Fruit fly (Drosophila melanogaster) whole organism, embryonic: ENCODE measurements around the gene CG34310.

Source experiments
- Aef1 ChIP-seq: fragments of 200-800 bp; sonication (Bioruptor generic); IDR thresholded peaks from 3 replicates; pipeline ENCODE4 v1.3.6; 2022; ENCODE audit warnings: missing biosample characterization, missing genetic modification characterization
- B-H2 ChIP-seq: fragments of 200-800 bp; sonication (Bioruptor generic); optimal IDR thresholded peaks from 2 replicates; lab custom pipeline; 2018; ENCODE audit warnings: missing biosample characterization, mild to moderate bottlenecking, missing genetic modification characterization
- CG10209 ChIP-seq: fragments of 200-800 bp; sonication (Bioruptor generic); optimal IDR thresholded peaks from 3 replicates; lab custom pipeline; 2017; ENCODE audit warnings: missing biosample characterization, mild to moderate bottlenecking, missing genetic modification characterization, missing genetic modification reagents
- CG11456 ChIP-seq: fragments of 200-800 bp; sonication (Bioruptor generic); IDR thresholded peaks from 3 replicates; pipeline ENCODE4 v1.3.6; 2022; ENCODE audit warnings: missing biosample characterization, missing genetic modification characterization
- CG12659 ChIP-seq: fragments of 200-800 bp; sonication (Bioruptor generic); optimal IDR thresholded peaks from 3 replicates; lab custom pipeline; 2017; ENCODE audit warnings: mild to moderate bottlenecking, missing biosample characterization, missing genetic modification reagents, missing genetic modification characterization
- CG14710 ChIP-seq: fragments of 200-800 bp; sonication (Bioruptor generic); optimal IDR thresholded peaks from 3 replicates; lab custom pipeline; 2019; ENCODE audit warnings: missing biosample characterization, mild to moderate bottlenecking, missing genetic modification characterization, moderate library complexity
- CG15073 ChIP-seq: fragments of 200-800 bp; sonication (Bioruptor generic); optimal IDR thresholded peaks from 2 replicates; lab custom pipeline; 2016; ENCODE audit warnings: missing biosample characterization, missing genetic modification characterization
- CG1603 ChIP-seq: fragments of 200-800 bp; sonication (Bioruptor generic); optimal IDR thresholded peaks from 2 replicates; lab custom pipeline; 2019; ENCODE audit warnings: missing biosample characterization, mild to moderate bottlenecking, missing genetic modification characterization, moderate library complexity
- CG16863 ChIP-seq: fragments of 200-800 bp; sonication (Bioruptor generic); optimal IDR thresholded peaks from 3 replicates; lab custom pipeline; 2016; ENCODE audit warnings: missing biosample characterization, missing genetic modification characterization
- CG17328 ChIP-seq: fragments of 200-800 bp; sonication (Bioruptor generic); IDR thresholded peaks from 2 replicates; pipeline ENCODE4 v1.3.6; 2022; ENCODE audit warnings: missing biosample characterization, missing genetic modification characterization
- CG17361 ChIP-seq: fragments of 200-800 bp; sonication (Bioruptor generic); IDR thresholded peaks from 3 replicates; pipeline ENCODE4 v1.3.6; 2022; ENCODE audit warnings: missing biosample characterization, missing genetic modification characterization
- CG3065 ChIP-seq: fragments of 200-800 bp; sonication (Bioruptor generic); optimal IDR thresholded peaks from 2 replicates; lab custom pipeline; 2016; ENCODE audit warnings: missing biosample characterization, missing genetic modification characterization
- CG32532 ChIP-seq: fragments of 200-800 bp; sonication (Bioruptor generic); IDR thresholded peaks from 2 replicates; pipeline ENCODE4 v1.3.6; 2022; ENCODE audit warnings: missing biosample characterization, missing genetic modification characterization
- CG32767 ChIP-seq: fragments of 200-800 bp; sonication (Bioruptor generic); IDR thresholded peaks from 2 replicates; pipeline ENCODE4 v1.3.6; 2022; ENCODE audit warnings: missing biosample characterization, missing genetic modification characterization
- CG34224 ChIP-seq: fragments of 200-800 bp; sonication (Bioruptor generic); IDR thresholded peaks from 3 replicates; pipeline ENCODE4 v1.3.6; 2022; ENCODE audit warnings: missing biosample characterization, missing genetic modification characterization; ENCODE audit not compliant: partially characterized antibody
- CG34422 ChIP-seq: fragments of 200-800 bp; sonication (Bioruptor generic); IDR thresholded peaks from 3 replicates; pipeline ENCODE4 v1.3.6; 2022; ENCODE audit warnings: missing biosample characterization, missing genetic modification characterization
- CG4360 ChIP-seq: fragments of 200-800 bp; sonication (Bioruptor generic); IDR thresholded peaks from 2 replicates; pipeline ENCODE4 v1.3.6; 2022; ENCODE audit warnings: missing biosample characterization, missing genetic modification characterization
- CG4617 ChIP-seq: fragments of 200-800 bp; sonication (Bioruptor generic); optimal IDR thresholded peaks from 3 replicates; lab custom pipeline; 2016; ENCODE audit warnings: missing biosample characterization, missing genetic modification characterization, borderline replicate concordance
- CG5180 ChIP-seq: fragments of 200-800 bp; sonication (Bioruptor generic); optimal IDR thresholded peaks from 3 replicates; lab custom pipeline; 2017; ENCODE audit warnings: missing biosample characterization, missing genetic modification characterization, mild to moderate bottlenecking, moderate library complexity, missing genetic modification reagents
- CG8765 ChIP-seq: fragments of 200-800 bp; sonication (Bioruptor generic); IDR thresholded peaks from 2 replicates; pipeline ENCODE4 v1.3.6; 2022; ENCODE audit warnings: missing biosample characterization, missing genetic modification characterization
- CG9437 ChIP-seq: fragments of 200-800 bp; sonication (Bioruptor generic); optimal IDR thresholded peaks from 2 replicates; lab custom pipeline; 2018; ENCODE audit warnings: missing biosample characterization, mild to moderate bottlenecking, missing genetic modification characterization
- CG9876 ChIP-seq: fragments of 200-800 bp; sonication (Bioruptor generic); optimal IDR thresholded peaks from 2 replicates; lab custom pipeline; 2016; ENCODE audit warnings: missing biosample characterization, missing genetic modification characterization
- Ets65A ChIP-seq: fragments of 200-800 bp; sonication (Bioruptor generic); peaks from one replicate; lab custom pipeline; 2016; ENCODE audit warnings: missing biosample characterization, missing genetic modification characterization
- HHEX ChIP-seq: fragments of 200-800 bp; sonication (Bioruptor generic); optimal IDR thresholded peaks from 3 replicates; lab custom pipeline; 2017; ENCODE audit warnings: missing biosample characterization, mild to moderate bottlenecking, missing genetic modification characterization, missing genetic modification reagents
- Hand ChIP-seq: fragments of 200-800 bp; sonication (Bioruptor generic); optimal IDR thresholded peaks from 2 replicates; lab custom pipeline; 2017; ENCODE audit warnings: mild to moderate bottlenecking, missing biosample characterization, missing genetic modification reagents, missing genetic modification characterization
- Max ChIP-seq: fragments of 200-800 bp; sonication (Bioruptor generic); optimal IDR thresholded peaks from 2 replicates; lab custom pipeline; 2016; ENCODE audit warnings: missing biosample characterization, mild to moderate bottlenecking, missing genetic modification characterization
- Myb ChIP-seq: fragments of 200-800 bp; sonication (Bioruptor generic); optimal IDR thresholded peaks from 2 replicates; lab custom pipeline; 2016; ENCODE audit warnings: missing biosample characterization, missing genetic modification characterization
- Sin3A ChIP-seq: fragments of >200 bp; optimal IDR thresholded peaks from 2 replicates; lab custom pipeline; 2018
- Sox100B ChIP-seq: fragments of 200-800 bp; sonication (Bioruptor generic); optimal IDR thresholded peaks from 3 replicates; lab custom pipeline; 2018; ENCODE audit warnings: missing biosample characterization, mild to moderate bottlenecking, missing genetic modification characterization
- Vsx1 ChIP-seq: fragments of 200-800 bp; sonication (Bioruptor generic); optimal IDR thresholded peaks from 2 replicates; lab custom pipeline; 2017; ENCODE audit warnings: missing biosample characterization, mild to moderate bottlenecking, missing genetic modification characterization, missing genetic modification reagents
- bab2 ChIP-seq: fragments of 200-800 bp; sonication (Bioruptor generic); optimal IDR thresholded peaks from 2 replicates; lab custom pipeline; 2016; ENCODE audit warnings: missing biosample characterization, missing genetic modification characterization
- ci ChIP-seq: fragments of 200-800 bp; sonication (Bioruptor generic); IDR thresholded peaks from 3 replicates; pipeline ENCODE4 v1.3.6; 2022; ENCODE audit warnings: missing biosample characterization, missing genetic modification characterization
- dmrt99B ChIP-seq: fragments of 200-800 bp; sonication (Bioruptor generic); optimal IDR thresholded peaks from 2 replicates; lab custom pipeline; 2018; ENCODE audit warnings: missing biosample characterization, mild to moderate bottlenecking, missing genetic modification characterization, moderate library complexity
- eyg ChIP-seq: fragments of 200-800 bp; sonication (Bioruptor generic); optimal IDR thresholded peaks from 3 replicates; lab custom pipeline; 2016; ENCODE audit warnings: missing biosample characterization, missing genetic modification characterization
- hbn ChIP-seq: fragments of 200-800 bp; sonication (Bioruptor generic); IDR thresholded peaks from 2 replicates; pipeline ENCODE4 v1.3.6; 2022; ENCODE audit warnings: missing biosample characterization, missing genetic modification characterization; ENCODE audit not compliant: partially characterized antibody
- peb ChIP-seq: fragments of 200-800 bp; sonication (Bioruptor generic); IDR thresholded peaks from 2 replicates; pipeline ENCODE4 v1.3.6; 2022; ENCODE audit warnings: missing biosample characterization, missing genetic modification characterization
- pita ChIP-seq: fragments of 200-800 bp; sonication (Bioruptor generic); optimal IDR thresholded peaks from 2 replicates; lab custom pipeline; 2017; ENCODE audit warnings: missing biosample characterization, mild to moderate bottlenecking, missing genetic modification characterization
- run ChIP-seq: fragments of 200-800 bp; sonication (Bioruptor generic); optimal IDR thresholded peaks from 3 replicates; lab custom pipeline; 2018; ENCODE audit warnings: missing biosample characterization, mild to moderate bottlenecking, missing genetic modification characterization
- salm ChIP-seq: fragments of 200-800 bp; sonication (Bioruptor generic); optimal IDR thresholded peaks from 2 replicates; lab custom pipeline; 2018; ENCODE audit warnings: missing biosample characterization, mild to moderate bottlenecking, missing genetic modification characterization
- sisA ChIP-seq: fragments of 200-800 bp; sonication (Bioruptor generic); IDR thresholded peaks from 2 replicates; pipeline ENCODE4 v1.3.6; 2022; ENCODE audit warnings: missing biosample characterization, missing genetic modification characterization
- slp2 ChIP-seq: fragments of 200-800 bp; sonication (Bioruptor generic); optimal IDR thresholded peaks from 2 replicates; lab custom pipeline; 2016; ENCODE audit warnings: missing biosample characterization, missing genetic modification characterization
- sug ChIP-seq: fragments of 200-800 bp; optimal IDR thresholded peaks from 2 replicates; lab custom pipeline; 2019; ENCODE audit warnings: missing biosample characterization, mild to moderate bottlenecking, missing genetic modification characterization, moderate library complexity
- tin ChIP-seq: fragments of 200-800 bp; sonication (Bioruptor generic); optimal IDR thresholded peaks from 3 replicates; lab custom pipeline; 2016; ENCODE audit warnings: missing biosample characterization, missing genetic modification characterization
- ttk ChIP-seq: fragments of 200-800 bp; sonication (Bioruptor generic); IDR thresholded peaks from 2 replicates; pipeline ENCODE4 v2.1.2; 2022; ENCODE audit warnings: missing biosample characterization, missing genetic modification characterization
- unc-4 ChIP-seq: fragments of 200-800 bp; sonication (Bioruptor generic); IDR thresholded peaks from 2 replicates; pipeline ENCODE4 v1.3.6; 2022; ENCODE audit warnings: missing biosample characterization, missing genetic modification characterization; ENCODE audit not compliant: partially characterized antibody
- zen2 ChIP-seq: fragments of 200-800 bp; sonication (Bioruptor generic); IDR thresholded peaks from 3 replicates; pipeline ENCODE4 v1.3.6; 2022; ENCODE audit warnings: missing biosample characterization, missing genetic modification characterization; ENCODE audit not compliant: partially characterized antibody

The CG34310 gene

dm6 chr2L:6717460-6717859, 54.0 kb downstream of the CG34310 start, which contains the start of gene Aatf (continued):
- TF ChIP-seq Max (peak; percentile 66), CG32532 (GFP tag; lab: Robert Waterston, UW) (no peak), Myb (peak; percentile 47), CG9876 (no peak), unc-4 (GFP tag; lab: Robert Waterston, UW) (peak; percentile 89), dmrt99B (tag; lab: Kevin White, UChicago) (no peak)
- TF ChIP-seq, all 482 proteins: peak for 84

DNA sequence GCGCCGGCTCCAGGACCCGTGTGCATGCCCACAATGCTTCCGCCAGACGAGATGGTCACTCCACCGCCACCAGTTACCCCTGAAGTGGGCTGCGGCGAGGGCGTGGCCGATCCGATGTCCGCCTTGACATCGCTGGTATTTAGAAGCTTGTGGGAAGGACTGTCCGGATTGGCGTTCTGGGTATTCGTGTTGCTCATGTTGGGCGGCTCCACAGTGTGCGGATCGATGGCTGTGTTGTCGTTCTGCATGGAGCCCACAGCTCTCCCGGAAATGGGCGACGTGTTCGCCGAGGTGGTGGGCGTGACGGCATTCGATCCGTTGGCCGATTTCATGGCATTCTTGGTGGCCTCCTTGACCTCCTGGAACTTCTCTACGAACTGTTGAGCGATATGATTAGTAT, 58.2 kb downstream of the CG34310 start:
- no peak for TF ChIP-seq CG15073
- TF ChIP-seq CG9437 (GFP tag; lab: Kevin White, UChicago), result no peak
- no peak for TF ChIP-seq CG12659 (GFP tag; lab: Kevin White, UChicago)
- TF ChIP-seq Ets65A (GFP tag; lab: Kevin White, UChicago), result peak; percentile 92
- TF ChIP-seq CG11456 (GFP tag; lab: Robert Waterston, UW), result no peak
- TF ChIP-seq tin (GFP tag; lab: Kevin White, UChicago), result no peak
- TF ChIP-seq Aef1 (GFP tag; lab: Robert Waterston, UW), result no peak
- TF ChIP-seq ci (GFP tag; lab: Robert Waterston, UW), result 0 out of 3 replicates have a peak, but pooled peaks have one; percentile 23
- TF ChIP-seq Sox100B (GFP tag; lab: Kevin White, UChicago), result no peak
- TF ChIP-seq CG17328 (GFP tag; lab: Robert Waterston, UW), result 0 out of 2 replicates have a peak, but pooled peaks have one; percentile 10

dm6 chr2L:6722822-6723749, 59.6 kb downstream of the CG34310 start, which contains the start of gene homer:
Gene homer (minus strand): TSS chr2L:6723359.
- TF ChIP-seq ttk (GFP tag; lab: Robert Waterston, UW) (no peak), CG32767 (GFP tag; lab: Robert Waterston, UW) (peak; percentile 53; the same call in 1 of the 2 replicates), sug (tag; lab: Kevin White, UChicago) (peak; percentile 46), eyg (GFP tag; lab: Kevin White, UChicago) (no peak), HHEX (GFP tag; lab: Kevin White, UChicago) (no peak), CG34224 (peak; percentile 90; the same call in 2 of the 3 replicates), CG14710 (tag; lab: Kevin White, UChicago) (peak; percentile 45), zen2 (GFP tag; lab: Robert Waterston, UW) (peak; percentile 83), B-H2 (peak; percentile 8), sisA (no peak), pita (GFP tag; lab: Kevin White, UChicago) (no peak), CG5180 (GFP tag; lab: Kevin White, UChicago) (no peak), peb (GFP tag; lab: Robert Waterston, UW) (no peak), run (no peak), CG4617 (GFP tag; lab: Kevin White, UChicago) (peak; percentile 88), slp2 (no peak), hbn (GFP tag; lab: Robert Waterston, UW) (peak; percentile 77), salm (no peak), CG16863 (no peak), CG1603 (tag; lab: Kevin White, UChicago) (peak; percentile 8), CG8765 (GFP tag; lab: Robert Waterston, UW) (0 out of 2 replicates have a peak, but pooled peaks have one; percentile 25), Sin3A (lab: Kevin White, UChicago) (peak; percentile 51), CG10209 (GFP tag; lab: Kevin White, UChicago) (no peak), Vsx1 (GFP tag; lab: Kevin White, UChicago) (peak; percentile 63), CG4360 (GFP tag; lab: Robert Waterston, UW) (peak; percentile 99), CG17361 (GFP tag; lab: Robert Waterston, UW) (peak; percentile 32; the same call in 1 of the 3 replicates), CG34422 (GFP tag; lab: Robert Waterston, UW) (peak; percentile 79; the same call in 2 of the 3 replicates), bab2 (GFP tag; lab: Kevin White, UChicago) (no peak), CG3065 (no peak), Hand (peak; percentile 11)
